Worm (Caenorhabditis elegans): ENCODE measurements around the gene his-2.

his-2 gene

DNA sequence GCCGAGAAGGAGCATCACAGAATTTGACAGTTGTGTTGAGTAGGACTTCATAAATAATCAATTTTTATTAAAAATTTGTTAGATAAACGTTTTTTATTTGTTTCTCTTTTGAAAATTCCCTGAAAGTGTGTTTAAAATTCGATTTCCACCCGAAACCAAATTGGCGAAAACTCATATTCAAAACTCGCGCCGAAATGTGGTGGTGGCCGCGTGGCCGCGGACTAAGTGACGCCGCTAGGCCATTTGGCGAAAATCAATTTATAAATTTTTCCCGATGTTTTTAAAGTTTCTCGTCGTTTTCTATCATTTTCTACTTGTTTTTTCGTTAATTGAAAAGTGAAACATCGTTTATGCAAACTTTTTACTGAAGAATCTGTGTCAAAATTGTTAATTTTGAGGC, 19.5 kb downstream of the his-2 start (continued):
- TF ChIP-seq repo-1 (tag; optimal IDR thresholded peaks at IDR 0.05) (no peak), T07F8.4 (tag; optimal IDR thresholded peaks at IDR 0.05) (no peak), gei-17 (GFP tag; optimal IDR thresholded peaks at IDR 0.05) (no peak), ztf-28 (GFP tag; IDR thresholded peaks at IDR 0.05) (no peak), F33H1.4 (GFP tag; IDR thresholded peaks at IDR 0.05) (no peak), hlh-26 (GFP tag; conservative IDR thresholded peaks at IDR 0.05) (no peak), Y95B8A.8 (GFP tag; IDR thresholded peaks at IDR 0.05) (no peak), ceh-91 (GFP tag; IDR thresholded peaks at IDR 0.05) (no peak), nfya-1 (tag; optimal IDR thresholded peaks at IDR 0.05; ENCODE audit: borderline replicate concordance, insufficient read depth) (no peak), hmg-20 (GFP tag; IDR thresholded peaks at IDR 0.05) (no peak), ZK185.1 (tag; optimal IDR thresholded peaks at IDR 0.05; ENCODE audit: poor library complexity, severe bottlenecking) (peak; percentile 47), sptf-2 (GFP tag; optimal IDR thresholded peaks at IDR 0.05) (no peak), F52B5.7 (tag; optimal IDR thresholded peaks at IDR 0.05) (no peak), F57A8.1 (GFP tag; optimal IDR thresholded peaks at IDR 0.05) (no peak), pha-4 (tag; optimal IDR thresholded peaks at IDR 0.05) (no peak), snpc-4 (GFP tag; optimal IDR thresholded peaks at IDR 0.05) (no peak), snpc-4 (tag; optimal IDR thresholded peaks at IDR 0.05) (no peak), madf-6 (GFP tag; IDR thresholded peaks at IDR 0.05) (no peak; the same call in 1 of the 2 replicates), athp-1 (tag; optimal IDR thresholded peaks at IDR 0.05) (no peak), rpc-1 (optimal IDR thresholded peaks at IDR 0.05) (no peak), rpc-1 (tag; optimal IDR thresholded peaks at IDR 0.05) (no peak), dpff-1 (tag; optimal IDR thresholded peaks at IDR 0.05) (no peak), efl-1 (GFP tag; optimal IDR thresholded peaks at IDR 0.05) (peak; percentile 59), nfyb-1 (GFP tag; IDR thresholded peaks at IDR 0.05) (no peak), attf-5 (GFP tag; optimal IDR thresholded peaks at IDR 0.05) (no peak), ztf-6 (GFP tag; IDR thresholded peaks at IDR 0.05) (no peak), C17E4.6 (GFP tag; IDR thresholded peaks at IDR 0.05) (no peak), ceh-27 (GFP tag; optimal IDR thresholded peaks at IDR 0.05) (peak; percentile 62)

DNA sequence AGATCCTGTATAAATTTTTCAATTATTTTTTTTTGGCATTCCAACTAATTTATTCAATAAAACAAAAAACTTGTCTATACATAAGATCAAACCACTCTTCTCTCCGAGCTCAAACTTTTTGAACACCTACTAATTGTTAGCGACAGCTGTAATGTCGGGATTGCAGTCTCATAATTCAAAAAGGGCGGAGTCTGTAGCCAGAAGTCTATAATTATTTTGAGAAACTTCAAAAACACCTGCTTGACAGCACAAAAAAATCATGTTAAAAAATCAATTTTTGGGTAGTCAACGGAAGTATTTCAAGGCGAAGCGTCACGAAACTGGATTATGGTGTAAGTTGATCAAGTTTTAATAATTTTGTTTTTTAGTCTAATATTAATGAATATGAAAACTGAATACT, 22.0 kb downstream of the his-2 start, which contains the start of gene srx-44:
Gene srx-44 (plus strand): TSS at position 301 of the 400 bp plus-strand sequence.
- TF ChIP-seq snpc-1.1 (tag; optimal IDR thresholded peaks at IDR 0.05; ENCODE audit: insufficient read depth) (no peak), hrde-1 (tag; optimal IDR thresholded peaks at IDR 0.05; ENCODE audit: borderline replicate concordance) (no peak), nhr-179 (tag; optimal IDR thresholded peaks at IDR 0.05) (no peak), ceh-58 (GFP tag; IDR thresholded peaks at IDR 0.05) (no peak), mel-28 (tag; optimal IDR thresholded peaks at IDR 0.05; ENCODE audit: borderline replicate concordance) (no peak)

ce11 chrV:16017671-16018070, 24.4 kb downstream of the his-2 start, which contains the start of gene srx-43:
srx-43 (plus strand) TSS chrV:16017971.
- TF ChIP-seq attf-3 (GFP tag; conservative IDR thresholded peaks at IDR 0.05) (no peak), lag-1 (GFP tag; IDR thresholded peaks at IDR 0.05) (no peak), sptf-2 (GFP tag; optimal IDR thresholded peaks at IDR 0.05) (no peak), ceh-91 (GFP tag; IDR thresholded peaks at IDR 0.05) (no peak), Y79H2A.3 (GFP tag; conservative IDR thresholded peaks at IDR 0.05) (no peak), him-1 (tag; optimal IDR thresholded peaks at IDR 0.05) (no peak), dox-1 (GFP tag; IDR thresholded peaks at IDR 0.05) (no peak), F33H1.4 (GFP tag; IDR thresholded peaks at IDR 0.05) (no peak), ccch-3 (GFP tag; optimal IDR thresholded peaks at IDR 0.05) (no peak), lin-35 (GFP tag; optimal IDR thresholded peaks at IDR 0.05) (no peak), nhr-120 (GFP tag; IDR thresholded peaks at IDR 0.05) (no peak), unc-130 (GFP tag; optimal IDR thresholded peaks at IDR 0.05) (no peak), hsf-1 (GFP tag; IDR thresholded peaks at IDR 0.05) (no peak)

Data from whole organism, young adult.